Worm (Caenorhabditis elegans): ENCODE data around the gene C52E4.12.

Gene C52E4.12

ce11 chrV:11995862-11996261 lies at the start of gene C52E4.12:
C52E4.12 (plus strand) TSS chrV:11996162.
- no peak for TF ChIP-seq unc-62 (GFP tag; optimal IDR thresholded peaks at IDR 0.05)

DNA sequence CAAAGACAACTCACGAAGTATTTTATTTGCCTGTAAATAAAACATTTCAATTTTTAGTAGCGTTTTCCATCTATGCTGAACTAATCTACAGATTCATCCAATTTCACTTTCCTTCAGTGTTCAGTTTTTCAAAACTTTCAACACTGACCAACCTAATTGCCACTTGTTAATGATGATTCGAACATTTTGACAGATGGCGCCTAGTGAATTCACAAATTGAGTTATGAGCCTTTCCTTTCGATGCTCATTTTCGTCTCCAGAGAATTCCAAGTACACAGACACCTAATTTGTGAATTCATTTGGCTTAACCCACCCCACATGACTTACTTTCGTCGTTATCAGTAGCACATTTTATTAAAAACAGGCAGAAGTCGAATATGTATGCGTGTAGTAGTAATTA lies 49.1 kb upstream of the C52E4.12 start:
- no peak for TF ChIP-seq unc-62 (GFP tag; optimal IDR thresholded peaks at IDR 0.05)

DNA sequence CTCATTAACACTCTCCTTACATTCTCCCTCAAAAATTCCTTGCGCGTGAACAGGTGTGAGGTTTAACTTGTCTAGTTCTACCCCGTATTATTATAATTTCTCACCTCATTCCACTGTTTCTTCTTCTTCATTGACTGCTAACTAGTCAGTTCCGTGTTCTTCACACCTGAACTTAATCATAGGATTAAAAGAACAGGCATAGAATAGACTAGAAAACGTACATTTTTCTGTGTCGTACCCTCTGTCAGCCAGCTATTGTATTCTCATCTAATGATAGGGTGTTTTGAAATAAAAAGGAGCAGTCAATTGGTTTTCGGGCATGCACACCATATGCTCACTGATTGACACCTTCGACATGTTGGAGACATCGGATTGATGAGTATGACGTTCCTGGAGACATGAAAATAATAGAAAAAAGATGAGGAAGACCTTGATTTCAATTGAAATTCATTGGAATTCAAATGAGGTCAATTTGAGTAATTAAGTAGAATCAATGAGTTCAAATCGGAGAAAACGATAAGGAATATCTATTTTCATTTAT lies 48.5 kb upstream of the C52E4.12 start:
- TF ChIP-seq unc-62 (GFP tag; optimal IDR thresholded peaks at IDR 0.05), result no peak

DNA sequence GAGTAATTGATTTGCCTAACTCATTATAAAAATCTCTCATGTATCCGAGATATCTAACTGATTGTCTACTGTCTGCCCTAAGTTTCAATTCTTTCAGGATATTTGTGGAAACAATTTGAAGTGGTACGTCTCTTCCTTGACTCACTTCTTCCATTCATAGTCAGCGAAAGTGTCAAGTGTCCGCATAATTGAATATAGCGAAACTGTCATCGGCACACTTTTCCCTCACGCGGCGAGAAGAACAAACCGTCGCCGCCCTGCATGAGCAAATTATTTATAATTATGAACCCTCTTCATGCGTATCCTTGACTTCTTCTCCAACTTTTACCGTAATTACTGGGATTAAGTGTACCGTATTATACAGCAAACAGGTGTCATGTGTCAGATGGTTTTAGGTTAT lies 47.4 kb upstream of the C52E4.12 start:
- TF ChIP-seq unc-62 (GFP tag; optimal IDR thresholded peaks at IDR 0.05), result no peak

DNA sequence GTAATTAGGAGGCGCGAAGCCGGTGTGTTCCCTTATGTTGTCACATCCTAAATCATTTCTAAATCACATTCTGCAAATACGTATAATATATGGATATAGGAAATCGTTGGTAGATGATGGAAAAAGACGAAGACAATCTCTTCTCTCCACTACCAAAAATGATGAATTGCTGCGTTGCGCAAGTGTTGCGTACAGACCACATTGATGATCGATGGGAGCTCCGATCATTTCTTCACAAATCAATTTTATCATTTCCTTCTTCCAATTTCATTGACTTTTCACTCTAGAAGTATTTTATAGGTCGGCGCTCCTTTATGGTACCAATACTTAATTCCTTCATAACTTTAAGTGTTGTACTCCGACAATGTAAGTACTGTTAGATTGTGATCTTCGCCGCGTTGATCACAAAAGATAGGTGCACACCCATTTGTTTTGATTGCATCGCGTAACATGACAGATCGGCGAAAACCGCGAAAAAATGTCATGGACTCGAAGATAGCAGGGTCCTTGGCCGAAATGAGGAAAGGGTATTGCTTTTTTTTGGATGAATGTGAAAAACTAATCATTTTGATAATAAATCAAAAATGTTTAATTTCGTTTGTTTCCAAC lies 46.3 kb upstream of the C52E4.12 start:
- TF ChIP-seq unc-62 (GFP tag; optimal IDR thresholded peaks at IDR 0.05), result no peak

DNA sequence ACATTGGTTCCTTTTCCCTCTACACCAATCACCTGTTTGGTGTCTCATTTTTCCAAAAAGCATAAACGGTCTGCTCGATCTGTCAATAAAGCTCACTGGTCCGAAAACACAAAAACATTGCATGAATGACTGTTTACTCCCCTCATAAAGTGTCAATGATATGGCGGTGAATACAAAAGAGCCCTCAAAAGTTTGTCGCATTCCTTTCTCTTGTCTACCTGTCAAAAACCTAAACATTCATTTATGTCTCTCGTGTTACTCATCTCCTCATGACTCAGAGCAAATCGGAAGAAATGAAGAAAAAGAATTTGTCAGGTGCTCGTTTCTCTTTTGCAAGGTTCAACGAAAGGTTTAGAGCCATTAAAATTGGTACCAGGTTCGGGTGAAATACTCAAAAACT lies 44.7 kb upstream of the C52E4.12 start:
- TF ChIP-seq unc-62 (GFP tag; optimal IDR thresholded peaks at IDR 0.05), result no peak

DNA sequence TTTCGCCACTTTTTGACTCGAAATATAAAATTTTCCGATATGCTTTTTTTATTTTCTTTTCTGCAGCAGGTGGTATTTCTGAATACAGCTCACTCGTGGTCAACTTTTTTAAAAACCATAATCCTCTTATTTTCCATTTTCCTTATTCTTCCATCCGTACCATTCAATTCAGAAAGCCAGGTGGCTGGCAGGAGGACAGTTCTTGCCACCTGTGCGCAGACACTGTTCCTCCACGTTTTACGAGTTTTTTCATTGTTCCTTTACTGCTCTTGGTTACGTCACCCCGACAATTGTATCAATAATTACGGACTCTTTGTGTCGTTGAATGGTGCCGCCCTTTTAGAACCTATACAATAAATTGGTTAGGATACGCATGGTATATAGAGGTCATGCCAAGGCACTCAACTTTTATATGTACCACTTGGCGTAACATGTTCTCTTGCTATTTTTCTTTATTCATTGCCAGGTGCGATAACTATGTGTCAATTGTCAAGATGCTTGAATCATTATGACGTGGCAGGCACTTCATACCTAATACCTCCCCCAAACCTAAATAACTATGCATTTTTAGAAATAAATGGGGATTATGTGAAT lies 43.0 kb upstream of the C52E4.12 start:
- no peak for TF ChIP-seq unc-62 (GFP tag; optimal IDR thresholded peaks at IDR 0.05)

DNA sequence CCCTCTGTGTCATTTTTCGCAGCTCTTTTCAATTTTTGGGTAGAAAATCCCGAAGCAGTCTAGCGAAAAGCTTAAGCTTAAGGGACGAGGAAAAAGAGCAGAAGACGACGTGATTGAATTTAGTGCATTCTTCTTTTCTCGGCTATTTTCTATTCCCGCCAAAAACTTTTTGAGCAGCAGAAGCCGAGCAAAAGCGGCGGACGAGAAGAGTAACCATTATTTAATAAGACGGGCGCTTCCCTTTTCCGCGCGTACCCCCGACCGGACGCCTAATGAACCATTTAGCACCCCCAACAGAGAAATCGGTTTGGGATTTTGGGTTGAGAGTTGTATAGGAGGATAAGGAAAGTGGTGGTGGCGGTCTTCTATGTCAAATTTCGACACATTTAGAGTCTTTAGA lies 42.3 kb upstream of the C52E4.12 start:
- no peak for TF ChIP-seq unc-62 (GFP tag; optimal IDR thresholded peaks at IDR 0.05)

DNA sequence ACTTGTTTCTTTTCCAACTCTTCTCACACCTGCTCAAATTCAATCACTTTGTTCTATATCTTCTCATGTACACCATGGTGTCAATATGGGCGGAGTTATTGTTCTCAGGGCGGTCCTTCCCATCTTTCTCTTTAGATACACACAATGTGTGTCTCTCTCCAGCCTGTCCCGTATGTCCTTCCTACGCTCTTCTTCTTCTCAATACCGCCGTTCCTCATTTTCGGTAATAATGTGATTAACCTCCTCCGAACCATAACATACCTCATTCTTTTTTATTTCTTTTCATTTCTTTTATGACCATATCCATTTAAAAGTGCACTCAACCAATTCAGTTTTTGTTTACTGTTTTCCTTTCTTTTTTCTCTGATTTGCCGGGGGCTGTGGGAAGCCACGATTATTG lies 40.3 kb upstream of the C52E4.12 start:
- no peak for TF ChIP-seq unc-62 (GFP tag; optimal IDR thresholded peaks at IDR 0.05)

DNA sequence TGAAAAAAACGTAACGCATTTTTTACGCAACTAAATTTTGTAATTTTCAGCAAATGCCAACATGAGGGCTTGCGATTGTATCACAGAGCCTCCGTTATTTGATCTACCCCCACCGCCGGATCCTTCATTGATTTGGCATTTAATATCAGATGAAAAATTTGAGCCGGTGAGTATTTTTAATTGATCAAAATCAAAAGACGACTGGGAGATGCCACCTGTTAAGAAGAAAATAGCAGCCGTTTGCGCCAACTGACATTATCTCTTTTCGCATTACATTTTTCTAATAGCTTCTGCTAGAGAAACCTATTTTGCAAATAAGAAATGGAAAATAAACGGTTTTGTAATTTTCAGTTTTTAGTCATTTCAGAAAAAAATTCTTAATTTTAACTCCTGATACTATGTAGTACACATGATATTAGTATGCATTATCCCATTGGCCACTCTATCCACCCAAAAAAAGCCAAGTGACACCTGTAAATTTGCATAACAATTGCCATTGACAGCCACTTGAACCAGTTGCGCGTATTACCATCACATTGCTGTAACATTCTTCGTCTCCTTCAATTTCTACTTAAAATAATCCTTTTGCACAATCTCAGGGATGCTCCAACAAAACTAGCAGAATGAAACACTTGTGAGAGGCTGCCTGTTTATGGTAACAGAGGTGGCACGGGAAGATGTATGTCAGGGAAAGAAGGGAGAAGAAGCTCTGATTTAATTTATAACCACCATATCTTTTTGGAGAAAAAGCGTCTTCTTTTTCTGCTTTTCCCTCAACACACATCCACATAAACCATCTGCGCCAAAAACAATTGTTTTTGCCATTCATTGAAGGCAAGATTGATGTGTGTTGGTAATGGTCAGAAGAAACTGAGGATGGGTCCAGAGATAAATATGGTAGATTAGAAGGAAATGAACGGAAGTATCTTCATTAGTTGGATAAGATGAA lies 37.3 kb upstream of the C52E4.12 start, which contains the start of gene F58H1.5:
Gene F58H1.5, plus strand, starts transcription at position 51 of the 949 bp plus-strand sequence.
- no peak for TF ChIP-seq unc-62 (GFP tag; optimal IDR thresholded peaks at IDR 0.05)

- TF ChIP-seq unc-62 (GFP tag; optimal IDR thresholded peaks at IDR 0.05), result no peak
These were observed 35.7 kb upstream of the C52E4.12 start for ce11 chrV:11960084-11960830.

DNA sequence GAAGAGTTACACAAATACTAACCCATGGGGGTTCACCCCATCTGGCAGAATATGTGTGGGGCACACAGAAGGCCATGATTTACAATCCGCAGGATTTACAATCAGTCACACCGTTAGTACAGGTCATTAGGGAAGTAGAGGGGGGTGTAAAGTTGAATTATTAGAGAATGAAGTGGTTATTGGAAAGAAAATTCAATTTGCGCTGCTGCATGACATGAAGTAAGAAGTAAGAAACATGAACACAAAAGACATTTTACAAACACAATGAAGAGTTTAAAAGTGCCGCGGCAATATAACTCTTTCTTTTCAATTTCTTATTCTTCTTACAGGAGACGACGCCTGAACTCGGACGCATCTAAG lies 35.2 kb upstream of the C52E4.12 start:
- no peak for TF ChIP-seq unc-62 (GFP tag; optimal IDR thresholded peaks at IDR 0.05)

- no peak for TF ChIP-seq unc-62 (GFP tag; optimal IDR thresholded peaks at IDR 0.05)
These were observed 31.2 kb upstream of the C52E4.12 start, which contains the start of gene F58H1.7 for ce11 chrV:11964723-11965122. F58H1.7 (minus strand) TSS chrV:11964823.

DNA sequence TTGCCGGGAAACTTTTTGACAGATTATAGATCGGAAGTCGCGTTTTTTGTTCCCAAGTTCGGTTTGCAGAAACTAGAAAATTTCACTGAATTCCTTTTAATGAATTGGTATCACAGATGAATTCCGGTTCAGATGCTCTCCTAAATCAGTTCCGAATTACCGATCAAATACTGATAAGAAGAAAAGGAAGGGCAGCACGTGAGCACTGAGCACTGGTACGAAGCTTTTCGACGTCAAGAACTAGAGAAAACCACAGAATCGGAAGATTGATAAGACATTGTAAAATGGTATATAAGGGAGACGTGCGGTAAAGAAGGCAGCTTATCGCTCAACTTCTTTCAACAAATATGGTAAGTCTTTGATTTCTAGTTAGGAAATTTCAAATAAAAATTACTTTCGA lies 20.7 kb upstream of the C52E4.12 start, which contains the start of gene cpr-1:
Gene cpr-1, plus strand, starts transcription at position 319 of the 400 bp plus-strand sequence.
- TF ChIP-seq unc-62 (GFP tag; optimal IDR thresholded peaks at IDR 0.05), result no peak

DNA sequence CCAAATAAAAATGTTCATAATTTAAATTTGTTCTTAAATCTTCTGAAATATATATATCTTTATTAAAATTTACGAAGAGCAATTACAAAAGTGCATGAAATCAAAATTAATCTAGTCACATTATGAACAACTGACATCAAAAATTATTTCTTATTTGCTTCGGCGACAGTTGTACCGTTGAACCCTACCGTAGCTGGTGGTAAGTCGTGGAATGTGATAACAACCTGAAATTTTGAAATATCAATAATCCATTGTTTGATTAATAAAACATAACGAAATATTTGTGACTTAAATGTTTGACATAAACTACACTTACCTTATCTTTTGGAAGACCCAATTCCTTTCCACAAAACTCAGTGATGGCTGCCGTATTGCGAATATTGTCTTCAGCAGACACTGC lies 19.2 kb upstream of the C52E4.12 start:
- TF ChIP-seq unc-62 (GFP tag; optimal IDR thresholded peaks at IDR 0.05), result no peak

DNA sequence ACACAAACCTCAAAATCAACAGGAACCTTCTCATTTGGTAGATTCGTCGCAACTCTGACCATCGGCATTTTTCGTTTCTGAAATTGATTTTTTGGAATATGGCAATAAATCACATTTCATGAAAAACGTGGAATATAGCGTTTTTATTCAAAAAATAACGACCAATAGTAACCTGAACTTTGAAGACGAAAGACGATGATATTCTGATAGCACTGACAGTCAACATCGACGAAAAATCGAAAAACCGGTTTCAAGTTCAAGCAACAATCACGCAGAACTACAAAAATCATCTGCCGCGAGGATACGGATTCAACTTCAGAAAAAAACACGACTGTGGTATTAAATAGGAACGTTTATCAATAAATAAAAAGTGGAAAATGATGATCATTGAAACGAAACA lies 17.8 kb upstream of the C52E4.12 start, which contains the start of gene mif-2:
Gene mif-2, minus strand, starts transcription at position 281 of the 400 bp plus-strand sequence.
- TF ChIP-seq unc-62 (GFP tag; optimal IDR thresholded peaks at IDR 0.05), result no peak

All from whole organism, dauer.